Fruit fly (Drosophila melanogaster) whole organism, embryonic: Measurements from ENCODE around the gene CG32625.

Experiments used
- Asciz ChIP-seq: fragments of 200-800 bp; sonication (Bioruptor generic); optimal IDR thresholded peaks from 2 replicates; lab custom pipeline; 2017; ENCODE audit warnings: missing biosample characterization, mild to moderate bottlenecking, missing genetic modification characterization, missing genetic modification reagents
- Bteb2 ChIP-seq: fragments of 200-800 bp; sonication (Bioruptor generic); optimal IDR thresholded peaks from 2 replicates; lab custom pipeline; 2016; ENCODE audit warnings: missing biosample characterization, missing genetic modification characterization
- C15 ChIP-seq: fragments of 200-800 bp; sonication (Bioruptor generic); IDR thresholded peaks from 3 replicates; pipeline ENCODE4 v1.3.6; 2022; ENCODE audit warnings: missing biosample characterization, missing genetic modification characterization
- CG11247 ChIP-seq: fragments of 200-800 bp; sonication (Bioruptor generic); IDR thresholded peaks from 2 replicates; pipeline ENCODE4 v1.3.6; 2022; ENCODE audit warnings: missing biosample characterization, missing genetic modification characterization
- CG12299 ChIP-seq: fragments of 200-800 bp; sonication (Bioruptor generic); optimal IDR thresholded peaks from 2 replicates; lab custom pipeline; 2018; ENCODE audit warnings: missing biosample characterization, mild to moderate bottlenecking, missing genetic modification characterization
- CG14441 ChIP-seq: fragments of 200-800 bp; sonication (Bioruptor generic); IDR thresholded peaks from 2 replicates; pipeline ENCODE4 v1.3.6; 2022; ENCODE audit warnings: missing biosample characterization, missing genetic modification characterization
- CG15601 ChIP-seq: fragments of 200-800 bp; sonication (Bioruptor generic); optimal IDR thresholded peaks from 3 replicates; lab custom pipeline; 2019; ENCODE audit warnings: missing biosample characterization, mild to moderate bottlenecking, missing genetic modification characterization, moderate library complexity
- CG1602 ChIP-seq: fragments of 200-800 bp; sonication (Bioruptor generic); optimal IDR thresholded peaks from 3 replicates; lab custom pipeline; 2016; ENCODE audit warnings: missing biosample characterization, missing genetic modification characterization
- CG16779 ChIP-seq: fragments of 200-800 bp; sonication (Bioruptor generic); IDR thresholded peaks from 2 replicates; pipeline ENCODE4 v1.3.6; 2022; ENCODE audit warnings: missing biosample characterization, missing genetic modification characterization
- CG17568 ChIP-seq: fragments of 200-800 bp; sonication (Bioruptor generic); optimal IDR thresholded peaks from 2 replicates; lab custom pipeline; 2018; ENCODE audit warnings: missing biosample characterization, mild to moderate bottlenecking, missing genetic modification characterization, moderate library complexity
- CG17829 ChIP-seq: fragments of 200-800 bp; optimal IDR thresholded peaks from 2 replicates; lab custom pipeline; 2019; ENCODE audit warnings: missing biosample characterization, mild to moderate bottlenecking, missing genetic modification characterization, moderate library complexity
- CG1832 ChIP-seq: fragments of 200-800 bp; sonication (Bioruptor generic); optimal IDR thresholded peaks from 2 replicates; lab custom pipeline; 2017; ENCODE audit warnings: missing biosample characterization, mild to moderate bottlenecking, missing genetic modification characterization, inconsistent platforms
- CG18619 ChIP-seq: fragments of 200-800 bp; sonication (Bioruptor generic); optimal IDR thresholded peaks from 3 replicates; lab custom pipeline; 2017; ENCODE audit warnings: missing biosample characterization, mild to moderate bottlenecking, missing genetic modification characterization
- CG30431 ChIP-seq: fragments of 200-800 bp; sonication (Bioruptor generic); optimal IDR thresholded peaks from 2 replicates; lab custom pipeline; 2017; ENCODE audit warnings: missing biosample characterization, missing genetic modification characterization
- CG42726 ChIP-seq: fragments of 200-800 bp; sonication (Bioruptor generic); IDR thresholded peaks from 2 replicates; pipeline ENCODE4 v1.3.6; 2022; ENCODE audit warnings: missing biosample characterization, missing genetic modification characterization; ENCODE audit not compliant: partially characterized antibody
- CG4617 ChIP-seq: fragments of 200-800 bp; sonication (Bioruptor generic); optimal IDR thresholded peaks from 3 replicates; lab custom pipeline; 2016; ENCODE audit warnings: missing biosample characterization, missing genetic modification characterization, borderline replicate concordance
- CG7357 ChIP-seq: fragments of 200-800 bp; sonication (Bioruptor generic); IDR thresholded peaks from 3 replicates; pipeline ENCODE4 v1.3.6; 2022; ENCODE audit warnings: missing biosample characterization, missing genetic modification characterization
- CG9817 ChIP-seq: fragments of 200-800 bp; sonication (Bioruptor generic); optimal IDR thresholded peaks from 2 replicates; lab custom pipeline; 2018; ENCODE audit warnings: missing biosample characterization, mild to moderate bottlenecking, missing genetic modification characterization, moderate library complexity
- CkIIα-i1 ChIP-seq: fragments of 200-800 bp; sonication (Bioruptor generic); IDR thresholded peaks from 2 replicates; pipeline ENCODE4 v1.3.6; 2022; ENCODE audit warnings: missing biosample characterization, missing genetic modification characterization
- D19B ChIP-seq: fragments of 200-800 bp; sonication (Bioruptor generic); optimal IDR thresholded peaks from 2 replicates; lab custom pipeline; 2017; ENCODE audit warnings: missing biosample characterization, mild to moderate bottlenecking, missing genetic modification characterization
- Deaf1 ChIP-seq: fragments of 200-800 bp; optimal IDR thresholded peaks from 3 replicates; lab custom pipeline; 2019; ENCODE audit warnings: missing biosample characterization, mild to moderate bottlenecking, missing genetic modification characterization, moderate library complexity
- Dfd ChIP-seq, 2 experiments: fragments of >200 bp; optimal IDR thresholded peaks; 2 replicates each; lab custom pipeline; 2017; ENCODE audit warnings: missing biosample characterization in 2 of 2, missing genetic modification characterization in 2 of 2
- E2f2 ChIP-seq: fragments of 200-800 bp; sonication (Bioruptor generic); IDR thresholded peaks from 2 replicates; pipeline ENCODE4 v1.3.6; 2022; ENCODE audit warnings: missing biosample characterization, missing genetic modification characterization
- Elba2 ChIP-seq: fragments of 200-800 bp; sonication (Bioruptor generic); optimal IDR thresholded peaks from 3 replicates; lab custom pipeline; 2016; ENCODE audit warnings: missing biosample characterization, missing genetic modification characterization
- Hr3 ChIP-seq: fragments of 200-800 bp; sonication (Bioruptor generic); optimal IDR thresholded peaks from 3 replicates; lab custom pipeline; 2016; ENCODE audit warnings: missing biosample characterization, missing genetic modification characterization
- Hr39 ChIP-seq: fragments of >200 bp; optimal IDR thresholded peaks from 2 replicates; lab custom pipeline; 2017
- Nf-YA ChIP-seq: fragments of 200-800 bp; sonication (Bioruptor generic); IDR thresholded peaks from 2 replicates; pipeline ENCODE4 v1.3.6; 2022; ENCODE audit warnings: missing biosample characterization, missing genetic modification characterization
- Pdp1 ChIP-seq, 2 experiments: fragments of 200-800 bp; sonication (Bioruptor generic); optimal IDR thresholded peaks; 3 replicates each; lab custom pipeline; 2016; ENCODE audit warnings: missing biosample characterization in 2 of 2, missing genetic modification characterization in 2 of 2, mild to moderate bottlenecking in 1 of 2, moderate library complexity in 1 of 2
- Sox102F ChIP-seq: fragments of 200-800 bp; sonication (Bioruptor generic); optimal IDR thresholded peaks from 2 replicates; lab custom pipeline; 2018; ENCODE audit warnings: missing biosample characterization, mild to moderate bottlenecking, missing genetic modification characterization, moderate library complexity
- Taf1 ChIP-seq: fragments of 200-800 bp; sonication (Bioruptor generic); IDR thresholded peaks from 2 replicates; pipeline ENCODE4 v1.3.6; 2022; ENCODE audit warnings: missing biosample characterization, missing genetic modification characterization
- Xbp1 ChIP-seq: fragments of 200-800 bp; sonication (Bioruptor generic); optimal IDR thresholded peaks from 3 replicates; lab custom pipeline; 2016; ENCODE audit warnings: missing biosample characterization, mild to moderate bottlenecking, missing genetic modification characterization
- amos ChIP-seq: fragments of 200-800 bp; sonication (Bioruptor generic); IDR thresholded peaks from 2 replicates; pipeline ENCODE4 v1.3.6; 2022; ENCODE audit warnings: missing biosample characterization, missing genetic modification characterization; ENCODE audit not compliant: partially characterized antibody
- ara ChIP-seq: fragments of 200-800 bp; sonication (Bioruptor generic); IDR thresholded peaks from 2 replicates; pipeline ENCODE4 v1.3.6; 2022; ENCODE audit warnings: missing biosample characterization, missing genetic modification characterization
- az2 ChIP-seq: fragments of 200-800 bp; sonication (Bioruptor generic); optimal IDR thresholded peaks from 3 replicates; lab custom pipeline; 2016; ENCODE audit warnings: missing biosample characterization, missing genetic modification characterization
- croc ChIP-seq: fragments of 200-800 bp; sonication (Bioruptor generic); conservative IDR thresholded peaks from 3 replicates; pipeline ENCODE4 v1.3.6; 2022; ENCODE audit warnings: missing biosample characterization, missing genetic modification characterization
- dimm ChIP-seq: fragments of 200-800 bp; sonication (Bioruptor generic); IDR thresholded peaks from 2 replicates; pipeline ENCODE4 v1.3.6; 2022; ENCODE audit warnings: missing biosample characterization, missing genetic modification characterization
- fd64A ChIP-seq: fragments of 200-800 bp; sonication (Bioruptor generic); optimal IDR thresholded peaks from 3 replicates; lab custom pipeline; 2018; ENCODE audit warnings: missing biosample characterization, mild to moderate bottlenecking, missing genetic modification characterization
- gfzf ChIP-seq: fragments of 200-800 bp; sonication (Bioruptor generic); optimal IDR thresholded peaks from 2 replicates; lab custom pipeline; 2016; ENCODE audit warnings: missing biosample characterization, mild to moderate bottlenecking, missing genetic modification characterization, moderate library complexity
- grn ChIP-seq: fragments of 200-800 bp; sonication (Bioruptor generic); optimal IDR thresholded peaks from 3 replicates; lab custom pipeline; 2017; ENCODE audit warnings: missing biosample characterization, missing genetic modification characterization
- hbn ChIP-seq: fragments of 200-800 bp; sonication (Bioruptor generic); IDR thresholded peaks from 2 replicates; pipeline ENCODE4 v1.3.6; 2022; ENCODE audit warnings: missing biosample characterization, missing genetic modification characterization; ENCODE audit not compliant: partially characterized antibody
- her ChIP-seq: fragments of 200-800 bp; sonication (Bioruptor generic); optimal IDR thresholded peaks from 2 replicates; lab custom pipeline; 2016; ENCODE audit warnings: missing biosample characterization, missing genetic modification characterization
- nerfin-2 ChIP-seq: fragments of 200-800 bp; sonication (Bioruptor generic); IDR thresholded peaks from 2 replicates; pipeline ENCODE4 v1.3.6; 2022; ENCODE audit warnings: missing biosample characterization, missing genetic modification characterization; ENCODE audit not compliant: partially characterized antibody
- nmo ChIP-seq: fragments of 200-800 bp; sonication (Bioruptor generic); optimal IDR thresholded peaks from 2 replicates; lab custom pipeline; 2018; ENCODE audit warnings: missing biosample characterization, mild to moderate bottlenecking, missing genetic modification characterization, moderate library complexity
- onecut ChIP-seq: fragments of 200-800 bp; sonication (Bioruptor generic); IDR thresholded peaks from 2 replicates; pipeline ENCODE4 v1.3.6; 2022; ENCODE audit warnings: missing biosample characterization, missing genetic modification characterization
- psq ChIP-seq: fragments of 200-800 bp; sonication (Bioruptor generic); optimal IDR thresholded peaks from 2 replicates; lab custom pipeline; 2017; ENCODE audit warnings: missing biosample characterization, missing genetic modification characterization
- pum ChIP-seq: fragments of 200-800 bp; sonication (Bioruptor generic); optimal IDR thresholded peaks from 2 replicates; lab custom pipeline; 2016; ENCODE audit warnings: missing biosample characterization, missing genetic modification characterization
- sd ChIP-seq: fragments of 200-800 bp; sonication (Bioruptor generic); optimal IDR thresholded peaks from 3 replicates; lab custom pipeline; 2018; ENCODE audit warnings: missing biosample characterization, mild to moderate bottlenecking, missing genetic modification characterization, moderate library complexity
- tin ChIP-seq: fragments of 200-800 bp; sonication (Bioruptor generic); optimal IDR thresholded peaks from 3 replicates; lab custom pipeline; 2016; ENCODE audit warnings: missing biosample characterization, missing genetic modification characterization
- toy ChIP-seq: fragments of 200-800 bp; sonication (Bioruptor generic); IDR thresholded peaks from 2 replicates; pipeline ENCODE4 v1.3.6; 2022; ENCODE audit warnings: missing biosample characterization, missing genetic modification characterization
- trh ChIP-seq: fragments of 200-800 bp; sonication (Bioruptor generic); optimal IDR thresholded peaks from 2 replicates; lab custom pipeline; 2016; ENCODE audit warnings: missing biosample characterization, missing genetic modification characterization
- vnd ChIP-seq: fragments of 200-800 bp; sonication (Bioruptor generic); IDR thresholded peaks from 3 replicates; pipeline ENCODE4 v1.3.6; 2022; ENCODE audit warnings: missing biosample characterization, missing genetic modification characterization; ENCODE audit not compliant: partially characterized antibody

CG32625 gene

dm6 chrX:13740062-13740461 is 16.6 kb downstream of the CG32625 start (continued):
- TF ChIP-seq pum (GFP tag; lab: Kevin White, UChicago): peak; percentile 83
- TF ChIP-seq grn (GFP tag; lab: Kevin White, UChicago): no peak
- peak; percentile 82 for TF ChIP-seq az2 (GFP tag; lab: Kevin White, UChicago)
- peak; percentile 55 for TF ChIP-seq CG4617
- TF ChIP-seq hbn (GFP tag; lab: Robert Waterston, UW): no peak
- no peak for TF ChIP-seq amos (GFP tag; lab: Robert Waterston, UW)
- TF ChIP-seq CG15601 (tag; lab: Kevin White, UChicago): peak; percentile 45
- 0 out of 3 replicates have a peak, but pooled peaks have one; percentile 46 for TF ChIP-seq CG7357
- TF ChIP-seq CG30431 (GFP tag; lab: Kevin White, UChicago): peak; percentile 63
- TF ChIP-seq psq (GFP tag; lab: Kevin White, UChicago): no peak
- peak; percentile 70 for TF ChIP-seq CG12299 (tag; lab: Kevin White, UChicago)
- TF ChIP-seq CG1832 (GFP tag; lab: Kevin White, UChicago): no peak
- peak; percentile 85 for TF ChIP-seq tin (GFP tag; lab: Kevin White, UChicago)
- peak; percentile 56 for TF ChIP-seq Bteb2 (GFP tag; lab: Kevin White, UChicago)
- TF ChIP-seq E2f2 (GFP tag; lab: Robert Waterston, UW): peak; percentile 9
- peak; percentile 82 for TF ChIP-seq her (GFP tag; lab: Kevin White, UChicago)
- TF ChIP-seq Sox102F (GFP tag; lab: Kevin White, UChicago): peak; percentile 77
- TF ChIP-seq CG14441 (GFP tag; lab: Robert Waterston, UW): peak; percentile 80
- peak; percentile 84 for TF ChIP-seq CG9817 (tag; lab: Kevin White, UChicago)
- TF ChIP-seq CG17829: peak; percentile 71
- peak; percentile 85 for TF ChIP-seq CG16779 (GFP tag; lab: Robert Waterston, UW)
- no peak for TF ChIP-seq trh (GFP tag; lab: Kevin White, UChicago)
- peak; percentile 8 for TF ChIP-seq Asciz (GFP tag; lab: Kevin White, UChicago)
- peak; percentile 77 for TF ChIP-seq CG18619
- TF ChIP-seq nerfin-2: no peak
- TF ChIP-seq nmo (GFP tag; lab: Kevin White, UChicago): peak; percentile 33
- peak; percentile 72 for TF ChIP-seq ara
- no peak for TF ChIP-seq Dfd (GFP tag; optimal IDR thresholded peaks at IDR 0.05; lab: Kevin White, UChicago)
- TF ChIP-seq Deaf1 (tag; lab: Kevin White, UChicago): no peak
- no peak for TF ChIP-seq Hr39
- peak; percentile 52 for TF ChIP-seq D19B (GFP tag; lab: Kevin White, UChicago)
- peak; percentile 33; the same call in 1 of the 2 replicates for TF ChIP-seq Nf-YA (GFP tag; lab: Robert Waterston, UW)
- TF ChIP-seq sd (tag; lab: Kevin White, UChicago): no peak
- no peak; the same call in 1 of the 2 replicates for TF ChIP-seq dimm (GFP tag; lab: Robert Waterston, UW)
- TF ChIP-seq CG17568: peak; percentile 60
- peak; percentile 86 for TF ChIP-seq Xbp1 (GFP tag; lab: Kevin White, UChicago)
- TF ChIP-seq CG1602: peak; percentile 58
- TF ChIP-seq CkIIα-i1: no peak
- peak; percentile 84 for TF ChIP-seq CG11247
- peak; percentile 15 for TF ChIP-seq fd64A (GFP tag; lab: Kevin White, UChicago)
- TF ChIP-seq Taf1: peak; percentile 57; the same call in 1 of the 2 replicates
- peak; percentile 34; the same call in 1 of the 3 replicates for TF ChIP-seq croc (GFP tag; lab: Robert Waterston, UW)
- TF ChIP-seq C15 (GFP tag; lab: Robert Waterston, UW): no peak
- TF ChIP-seq vnd (GFP tag; lab: Robert Waterston, UW): no peak
- peak; percentile 50 to 83 for TF ChIP-seq Pdp1 (GFP tag; optimal IDR thresholded peaks at IDR 0.05; lab: Kevin White, UChicago)
- no peak for TF ChIP-seq CG42726 (GFP tag; lab: Robert Waterston, UW)
- no peak for TF ChIP-seq gfzf (GFP tag; lab: Kevin White, UChicago)
- TF ChIP-seq onecut: peak; percentile 86
- peak; percentile 64 for TF ChIP-seq Hr3
- peak; percentile 68 for TF ChIP-seq toy (GFP tag; lab: Robert Waterston, UW)
- TF ChIP-seq Elba2: no peak
